Fruit fly (Drosophila melanogaster): ENCODE measurements around the gene CG13085.

Gene CG13085

dm6 chr2L:19423467-19424122 lies at the start of gene CG13085, which contains the start of gene Alp12:
Gene CG13085, plus strand, starts transcription at chr2L:19424050.
Gene Alp12, plus strand, starts transcription at chr2L:19424050.
- peak; percentile 95 for TF ChIP-seq CG34406 (GFP tag; optimal IDR thresholded peaks at IDR 0.05)
- TF ChIP-seq CG6854 (GFP tag; optimal IDR thresholded peaks at IDR 0.05), result peak; percentile 90
- TF ChIP-seq CG7368 (GFP tag; optimal IDR thresholded peaks at IDR 0.05), result peak; percentile 93
- TF ChIP-seq CG8632 (GFP tag; optimal IDR thresholded peaks at IDR 0.05), result peak; percentile 94
- TF ChIP-seq CG3919 (GFP tag; optimal IDR thresholded peaks at IDR 0.05), result peak; percentile 96
- peak; percentile 95 for TF ChIP-seq svp (GFP tag)
- peak; percentile 97 for TF ChIP-seq OdsH (GFP tag; optimal IDR thresholded peaks at IDR 0.05)
- TF ChIP-seq Lpt (GFP tag; optimal IDR thresholded peaks at IDR 0.05), result peak; percentile 99
- TF ChIP-seq CG16779 (tag; optimal IDR thresholded peaks at IDR 0.05), result peak; percentile 95
- TF ChIP-seq fd85E (GFP tag; optimal IDR thresholded peaks at IDR 0.05), result peak; percentile 73
- peak; percentile 95 for TF ChIP-seq CG6792 (GFP tag; optimal IDR thresholded peaks at IDR 0.05)
- TF ChIP-seq Sox102F (GFP tag; optimal IDR thresholded peaks at IDR 0.05), result peak; percentile 92
- peak; percentile 8 for TF ChIP-seq Hr38 (GFP tag; optimal IDR thresholded peaks at IDR 0.05)
- peak; percentile 84 for TF ChIP-seq CG11902 (GFP tag; optimal IDR thresholded peaks at IDR 0.05)
- peak; percentile 86 for TF ChIP-seq Blimp-1 (GFP tag; optimal IDR thresholded peaks at IDR 0.05)
- TF ChIP-seq CG8319 (GFP tag; optimal IDR thresholded peaks at IDR 0.05), result peak; percentile 89
- TF ChIP-seq Eip75B (GFP tag; optimal IDR thresholded peaks at IDR 0.05), result peak; percentile 96
- peak; percentile 99 for TF ChIP-seq Eip78C (GFP tag)
- TF ChIP-seq dsx (GFP tag; optimal IDR thresholded peaks at IDR 0.05; ENCODE audit: poor library complexity, severe bottlenecking), result peak; percentile 91
- TF ChIP-seq Ets96B (tag; optimal IDR thresholded peaks at IDR 0.05), result peak; percentile 88
- TF ChIP-seq Sox14 (GFP tag; optimal IDR thresholded peaks at IDR 0.05), result peak; percentile 96
- peak; percentile 83 for TF ChIP-seq Eip93F (GFP tag; optimal IDR thresholded peaks at IDR 0.05)
- peak; percentile 99 for TF ChIP-seq CG8119 (GFP tag; IDR thresholded peaks at IDR 0.05)
- TF ChIP-seq pdm3 (GFP tag; optimal IDR thresholded peaks at IDR 0.05), result peak; percentile 96
- TF ChIP-seq Smox (GFP tag; optimal IDR thresholded peaks at IDR 0.05), result peak; percentile 94
- peak; percentile 89 to 90 for TF ChIP-seq ss (GFP tag; optimal IDR thresholded peaks at IDR 0.05)
- peak; percentile 99 for TF ChIP-seq CG6276 (GFP tag; optimal IDR thresholded peaks at IDR 0.05)
- peak; percentile 96 for TF ChIP-seq achi (GFP tag; optimal IDR thresholded peaks at IDR 0.05)
- peak; percentile 89 for TF ChIP-seq CG1621 (tag; optimal IDR thresholded peaks at IDR 0.05)
- TF ChIP-seq Sox15 (GFP tag; optimal IDR thresholded peaks at IDR 0.05), result peak; percentile 91
- TF ChIP-seq vri (GFP tag; optimal IDR thresholded peaks at IDR 0.05), result peak; percentile 89
- peak; percentile 98 for TF ChIP-seq Hr4 (GFP tag; optimal IDR thresholded peaks at IDR 0.05)
- TF ChIP-seq CG11294 (GFP tag; IDR thresholded peaks at IDR 0.05), result peak; percentile 97
- TF ChIP-seq Ets21C (GFP tag; optimal IDR thresholded peaks at IDR 0.05), result peak; percentile 86
- TF ChIP-seq eg (GFP tag; IDR thresholded peaks at IDR 0.05), result peak; percentile 95
- TF ChIP-seq CG32006 (GFP tag; optimal IDR thresholded peaks at IDR 0.05), result peak; percentile 99
- TF ChIP-seq CG3032 (tag; optimal IDR thresholded peaks at IDR 0.05), result peak; percentile 93
- TF ChIP-seq CG6163 (GFP tag; IDR thresholded peaks at IDR 0.05), result peak; percentile 95
- TF ChIP-seq CG31627 (GFP tag; optimal IDR thresholded peaks at IDR 0.05), result peak; percentile 93
- TF ChIP-seq Hr39 (GFP tag; optimal IDR thresholded peaks at IDR 0.05), result peak; percentile 91
- TF ChIP-seq CG15336 (GFP tag; IDR thresholded peaks at IDR 0.05), result peak; percentile 99
- peak; percentile 94 for TF ChIP-seq CG6808 (GFP tag; optimal IDR thresholded peaks at IDR 0.05)
- peak; percentile 76 to 99 for TF ChIP-seq salr (GFP tag; optimal IDR thresholded peaks at IDR 0.05)
- peak; percentile 94 for TF ChIP-seq Met (GFP tag; optimal IDR thresholded peaks at IDR 0.05)
- peak; percentile 96 for TF ChIP-seq lz (GFP tag; optimal IDR thresholded peaks at IDR 0.05)
- peak; percentile 97 for TF ChIP-seq Gug (GFP tag; IDR thresholded peaks at IDR 0.05)
- TF ChIP-seq CG10631 (GFP tag; optimal IDR thresholded peaks at IDR 0.05), result peak; percentile 98
- peak; percentile 95 for TF ChIP-seq fkh (GFP tag; optimal IDR thresholded peaks at IDR 0.05)
- TF ChIP-seq CG4318 (GFP tag; optimal IDR thresholded peaks at IDR 0.05), result peak; percentile 97
- peak; percentile 97 for TF ChIP-seq esn (GFP tag; optimal IDR thresholded peaks at IDR 0.05)
- TF ChIP-seq dac (GFP tag; optimal IDR thresholded peaks at IDR 0.05), result peak; percentile 94
